Worm (Caenorhabditis elegans) whole organism, L4 larva: Measurements from ENCODE around the gene hil-6.

Experiments
- F26F4.8 ChIP-seq: fragments of 200-800 bp; sonication (Bioruptor generic); conservative IDR thresholded peaks from 2 replicates; pipeline ENCODE4 v1.3.6; 2022; ENCODE audit warnings: missing genetic modification characterization, missing compliant biosample characterization
- T26A8.4 ChIP-seq: fragments of 200-800 bp; sonication (Bioruptor generic); IDR thresholded peaks from 2 replicates; pipeline ENCODE4 v1.3.6; 2022; ENCODE audit warnings: missing genetic modification characterization, missing compliant biosample characterization
- Y75B8A.6 ChIP-seq: fragments of 200-800 bp; sonication (Bioruptor generic); IDR thresholded peaks from 2 replicates; pipeline ENCODE4 v1.3.6; 2022; ENCODE audit warnings: missing genetic modification reagents, missing genetic modification characterization, missing compliant biosample characterization
- ZK337.2 ChIP-seq: fragments of 200-800 bp; sonication (Bioruptor generic); IDR thresholded peaks from 2 replicates; pipeline ENCODE4 v1.3.6; 2022; ENCODE audit warnings: missing genetic modification reagents, missing genetic modification characterization, missing compliant biosample characterization
- ZK546.5 ChIP-seq, 2 experiments: sonication (generic microtip); optimal IDR thresholded peaks; 2 replicates each; lab custom pipeline; 2017; ENCODE audit warnings: missing biosample characterization in 2 of 2, missing genetic modification characterization in 2 of 2
- aha-1 ChIP-seq: fragments of 150-350 bp; peaks from one replicate; lab custom pipeline; 2014; ENCODE audit warnings: missing biosample characterization, missing genetic modification characterization
- arid-1 ChIP-seq: fragments of 200-800 bp; sonication (Bioruptor generic); conservative IDR thresholded peaks from 2 replicates; pipeline ENCODE4 v1.3.6; 2022; ENCODE audit warnings: missing genetic modification reagents, missing genetic modification characterization, missing compliant biosample characterization
- ces-1 ChIP-seq: fragments of 150-350 bp; sonication (generic microtip); optimal IDR thresholded peaks from 4 replicates; lab custom pipeline; 2014; ENCODE audit warnings: missing biosample characterization, missing genetic modification reagents, missing genetic modification characterization
- daf-16 ChIP-seq, 3 experiments: sonication (generic microtip); optimal IDR thresholded peaks; 2 replicates each; lab custom pipeline; 2016 to 2017; ENCODE audit warnings: missing genetic modification characterization in 3 of 3, missing genetic modification reagents in 3 of 3, mild to moderate bottlenecking in 2 of 3, missing compliant biosample characterization in 2 of 3, missing biosample characterization in 1 of 3, moderate library complexity in 1 of 3
- dmd-6 ChIP-seq: fragments of 200-800 bp; sonication (Bioruptor generic); IDR thresholded peaks from 2 replicates; pipeline ENCODE4 v1.3.6; 2022; ENCODE audit warnings: missing genetic modification reagents, missing genetic modification characterization, missing compliant biosample characterization
- dmd-8 ChIP-seq: fragments of 200-800 bp; sonication (Bioruptor generic); IDR thresholded peaks from 2 replicates; pipeline ENCODE4 v1.3.6; 2022; ENCODE audit warnings: missing genetic modification characterization, missing compliant biosample characterization
- dmd-9 ChIP-seq: fragments of 200-800 bp; sonication (Bioruptor generic); IDR thresholded peaks from 2 replicates; pipeline ENCODE4 v1.3.6; 2022; ENCODE audit warnings: missing genetic modification reagents, missing genetic modification characterization, missing compliant biosample characterization
- dpl-1 ChIP-seq: fragments of 150-350 bp; optimal IDR thresholded peaks from 2 replicates; lab custom pipeline; 2014; ENCODE audit warnings: missing biosample characterization, missing genetic modification reagents, missing genetic modification characterization
- dve-1 ChIP-seq: sonication (generic microtip); optimal IDR thresholded peaks from 2 replicates; lab custom pipeline; 2017; ENCODE audit warnings: antibody characterized with exemption, mild to moderate bottlenecking, missing genetic modification characterization, missing compliant biosample characterization; ENCODE audit not compliant: insufficient read depth
- fos-1 ChIP-seq: fragments of 150-350 bp; optimal IDR thresholded peaks from 2 replicates; lab custom pipeline; 2014; ENCODE audit warnings: missing biosample characterization, missing genetic modification characterization
- gei-8 ChIP-seq: fragments of 200-800 bp; sonication (Bioruptor generic); optimal IDR thresholded peaks from 2 replicates; lab custom pipeline; 2018; ENCODE audit warnings: mild to moderate bottlenecking, missing genetic modification characterization, missing compliant biosample characterization
- lin-13 ChIP-seq: fragments of 150-350 bp; optimal IDR thresholded peaks from 2 replicates; lab custom pipeline; 2014; ENCODE audit warnings: missing biosample characterization, missing genetic modification reagents, missing genetic modification characterization
- lin-15B ChIP-seq: fragments of 150-350 bp; sonication (generic microtip); optimal IDR thresholded peaks from 3 replicates; lab custom pipeline; 2014; ENCODE audit warnings: missing biosample characterization, missing genetic modification characterization
- madf-5 ChIP-seq, 2 experiments: fragments of 200-800 bp; sonication (Bioruptor generic); IDR thresholded peaks; 2 replicates each; pipeline ENCODE4 v1.3.6; 2022; ENCODE audit warnings: missing compliant biosample characterization in 2 of 2, missing genetic modification characterization in 2 of 2
- madf-9 ChIP-seq: fragments of 200-800 bp; sonication (Bioruptor generic); conservative IDR thresholded peaks from 2 replicates; pipeline ENCODE4 v1.3.6; 2022; ENCODE audit warnings: missing genetic modification reagents, missing genetic modification characterization, missing compliant biosample characterization
- mdl-1 ChIP-seq, 2 experiments: fragments of 150-350 bp in 1 of 2; sonication (generic microtip) in 1 of 2; optimal IDR thresholded peaks; 2 replicates each; lab custom pipeline; 2014 to 2017; ENCODE audit warnings: missing biosample characterization in 2 of 2, missing genetic modification characterization in 2 of 2
- mxl-2 ChIP-seq: fragments of 200-800 bp; sonication (Bioruptor generic); conservative IDR thresholded peaks from 2 replicates; pipeline ENCODE4 v1.3.6; 2022; ENCODE audit warnings: missing genetic modification reagents, missing genetic modification characterization, missing compliant biosample characterization
- nhr-102 ChIP-seq: sonication (generic microtip); optimal IDR thresholded peaks from 2 replicates; lab custom pipeline; 2016; ENCODE audit warnings: mild to moderate bottlenecking, missing genetic modification characterization, moderate library complexity, missing compliant biosample characterization
- nhr-11 ChIP-seq: fragments of 150-350 bp; optimal IDR thresholded peaks from 2 replicates; lab custom pipeline; 2014; ENCODE audit warnings: missing biosample characterization, missing genetic modification characterization
- nhr-6 ChIP-seq: fragments of 150-350 bp; optimal IDR thresholded peaks from 2 replicates; lab custom pipeline; 2014; ENCODE audit warnings: missing biosample characterization, missing genetic modification characterization
- nhr-76 ChIP-seq: fragments of 150-350 bp; optimal IDR thresholded peaks from 2 replicates; lab custom pipeline; 2014; ENCODE audit warnings: missing biosample characterization, missing genetic modification characterization
- pha-4 ChIP-seq, 2 experiments: fragments of 150-350 bp in 1 of 2; fragments of 200-800 bp in 1 of 2; sonication (Bioruptor generic) in 1 of 2; IDR thresholded peaks in 1 of 2; optimal IDR thresholded peaks in 1 of 2; 2 replicates each; pipeline versions ENCODE4 v1.3.6 to Lab custom; 2014 to 2022; ENCODE audit warnings: missing genetic modification characterization in 2 of 2, missing genetic modification reagents in 2 of 2, missing biosample characterization in 1 of 2, missing compliant biosample characterization in 1 of 2
- saeg-2 ChIP-seq: fragments of 200-800 bp; sonication (Bioruptor generic); IDR thresholded peaks from 2 replicates; pipeline ENCODE4 v1.3.6; 2022; ENCODE audit warnings: missing genetic modification reagents, missing genetic modification characterization, missing compliant biosample characterization
- set-16 ChIP-seq: fragments of 200-800 bp; sonication (Bioruptor generic); IDR thresholded peaks from 2 replicates; pipeline ENCODE4 v1.3.6; 2022; ENCODE audit warnings: missing genetic modification reagents, missing genetic modification characterization, missing compliant biosample characterization
- spr-1 ChIP-seq: sonication (generic microtip); optimal IDR thresholded peaks from 2 replicates; lab custom pipeline; 2016; ENCODE audit warnings: mild to moderate bottlenecking, missing genetic modification characterization, missing compliant biosample characterization
- unc-62 ChIP-seq, 3 experiments: fragments of 150-350 bp in 1 of 3; sonication (generic microtip); optimal IDR thresholded peaks in 2 of 3; peaks in 1 of 3; 1 replicate in 1 of 3; 2 replicates in 2 of 3; lab custom pipeline; 2014 to 2017; ENCODE audit warnings: missing biosample characterization in 3 of 3, missing genetic modification characterization in 3 of 3, missing genetic modification reagents in 3 of 3, missing genotype in 1 of 3
- vab-7 ChIP-seq: fragments of 200-800 bp; sonication (Bioruptor generic); IDR thresholded peaks from 2 replicates; pipeline ENCODE4 v1.3.6; 2022; ENCODE audit warnings: missing genetic modification reagents, missing genetic modification characterization, missing compliant biosample characterization
- zfp-3 ChIP-seq: fragments of 200-800 bp; sonication (Bioruptor generic); conservative IDR thresholded peaks from 2 replicates; pipeline ENCODE4 v1.3.6; 2022; ENCODE audit warnings: missing genetic modification reagents, missing genetic modification characterization, missing compliant biosample characterization
- ztf-7 ChIP-seq: fragments of 150-350 bp; optimal IDR thresholded peaks from 2 replicates; lab custom pipeline; 2014; ENCODE audit warnings: missing biosample characterization, missing genetic modification characterization

Gene hil-6

DNA sequence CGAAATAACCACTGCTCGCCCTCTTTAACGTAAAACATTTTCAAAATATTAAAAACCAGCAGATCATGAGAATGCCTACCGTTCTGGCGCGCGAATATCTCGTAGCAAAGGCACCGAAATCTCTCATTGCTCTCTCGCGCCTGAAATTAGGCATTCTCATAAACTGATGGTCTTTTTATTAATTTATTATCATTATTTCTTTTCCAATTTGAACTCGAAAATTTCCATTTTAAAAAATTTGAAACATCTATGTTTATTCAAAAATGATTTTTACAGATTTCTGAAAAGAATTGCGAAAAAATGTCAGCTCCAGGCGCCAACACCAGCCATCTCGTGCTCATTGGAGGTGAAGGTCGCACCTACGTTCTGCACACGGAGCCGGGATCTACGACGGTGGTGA, 1.5 kb downstream of the hil-6 start, which contains the start of gene F59A7.12:
TSS of gene F59A7.12 (plus strand) at position 301 of the 400 bp plus-strand sequence.
- TF ChIP-seq lin-13 (GFP tag; lab: Kevin White, UChicago) (no peak), set-16 (GFP tag; lab: Robert Waterston, UW) (peak; percentile 62)
- TF ChIP-seq, all 104 proteins: peak for 1

DNA sequence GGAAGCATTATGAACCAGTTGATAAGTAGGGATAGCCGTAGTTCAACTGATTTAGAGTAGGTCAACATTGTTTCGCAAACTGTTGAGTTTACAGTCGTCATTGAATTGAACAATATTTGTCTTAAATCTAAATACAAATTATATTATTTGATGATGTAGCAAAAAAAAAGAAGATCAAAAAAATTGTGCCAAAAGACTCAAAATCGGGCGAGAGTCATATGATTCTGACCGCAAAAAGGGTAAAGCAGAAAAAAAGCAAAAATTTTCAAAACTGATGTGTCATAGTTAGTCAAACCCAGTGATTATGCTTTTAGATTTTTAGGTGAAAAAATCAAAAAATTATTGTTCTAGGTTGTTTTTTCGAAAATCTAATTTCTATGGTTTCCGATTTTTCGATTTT, 3.6 kb downstream of the hil-6 start, which contains the start of gene srab-13:
TSS of gene srab-13 (minus strand) at position 101 of the 400 bp plus-strand sequence.
- TF ChIP-seq spr-1 (tag; lab: Kevin White, UChicago) (no peak), ces-1 (GFP tag; lab: Kevin White, UChicago) (no peak), daf-16 (GFP tag; optimal IDR thresholded peaks at IDR 0.05; lab: Kevin White, UChicago) (no peak), daf-16 (tag; optimal IDR thresholded peaks at IDR 0.05; lab: Kevin White, UChicago) (no peak), dve-1 (tag; lab: Kevin White, UChicago) (no peak), madf-9 (no peak)

DNA sequence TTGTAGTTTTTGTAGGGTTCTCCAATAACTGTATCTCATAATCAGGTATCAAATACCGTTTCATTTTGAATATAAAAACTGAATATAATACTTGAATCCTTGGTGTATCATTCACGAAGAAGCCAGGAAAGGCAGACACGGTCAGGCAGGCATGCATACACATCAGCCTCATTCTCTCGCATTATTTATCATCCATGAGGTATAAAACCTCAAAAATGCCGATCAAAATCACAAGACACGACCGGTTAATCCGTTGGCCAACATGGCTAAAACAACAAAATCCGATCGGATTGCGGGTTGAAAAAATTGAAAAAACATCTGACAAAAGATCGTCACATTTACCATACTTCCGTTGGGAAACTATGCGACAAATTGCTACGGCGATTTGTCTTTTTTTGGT, 9.0 kb downstream of the hil-6 start, which contains the start of gene F59A7.5:
TSS of gene F59A7.5 (plus strand) at position 301 of the 400 bp plus-strand sequence.
- TF ChIP-seq unc-62 (GFP tag; optimal IDR thresholded peaks at IDR 0.05 in 1 of 2; lab: Kevin White, UChicago) (peak in 1 of 2 experiments; percentile 13), unc-62 (tag; optimal IDR thresholded peaks at IDR 0.05; lab: Kevin White, UChicago) (no peak), fos-1 (tag; lab: Kevin White, UChicago) (no peak)

DNA sequence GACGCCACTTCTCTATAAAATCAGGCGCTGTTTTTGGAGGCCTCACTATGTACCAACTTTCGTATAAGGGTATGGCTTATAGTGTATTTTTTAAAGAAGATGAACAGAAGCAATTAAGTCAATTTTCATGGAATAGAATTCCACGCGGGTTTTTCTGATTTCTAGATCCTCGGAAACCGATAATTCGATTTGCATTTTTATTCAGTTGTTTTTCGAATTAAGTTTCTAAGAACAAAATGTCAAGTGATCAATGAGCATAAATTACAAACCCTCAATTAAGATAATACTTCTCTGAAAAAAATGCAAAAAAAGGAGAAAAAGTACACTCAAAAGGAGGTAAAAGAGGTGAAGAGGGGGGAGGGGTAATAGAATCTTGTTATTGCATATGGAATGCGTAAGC, 10.1 kb downstream of the hil-6 start:
- no peak for TF ChIP-seq mdl-1 (tag; optimal IDR thresholded peaks at IDR 0.05; lab: Kevin White, UChicago)
- no peak for TF ChIP-seq dmd-8 (GFP tag; lab: Robert Waterston, UW)
- no peak for TF ChIP-seq dmd-6 (GFP tag; lab: Robert Waterston, UW)

DNA sequence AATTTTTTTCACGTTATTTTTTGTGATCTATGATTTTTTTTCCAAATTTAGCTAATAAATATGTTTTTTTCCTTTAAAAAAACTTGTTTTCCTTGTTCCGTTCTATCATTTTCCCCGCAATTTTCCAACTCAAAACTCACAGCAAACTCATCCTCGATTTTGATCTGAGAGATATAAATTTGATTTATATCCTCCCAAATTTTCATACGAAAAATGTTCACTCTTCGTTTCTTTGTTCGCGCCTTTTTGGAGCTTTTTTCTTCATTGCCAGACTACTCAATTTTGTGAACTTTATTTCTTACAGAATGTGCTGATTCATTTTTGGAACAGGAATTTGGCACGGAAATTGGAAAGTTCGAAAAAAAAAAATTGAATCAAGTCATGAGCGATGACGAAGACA, 12.7 kb downstream of the hil-6 start, which contains the start of gene F59A7.14:
TSS of gene F59A7.14 (plus strand) at position 301 of the 400 bp plus-strand sequence.
- TF ChIP-seq nhr-76 (tag; lab: Kevin White, UChicago) (no peak), zfp-3 (no peak), lin-15B (no peak), ces-1 (GFP tag; lab: Kevin White, UChicago) (no peak), nhr-102 (tag; lab: Kevin White, UChicago) (no peak), madf-5 (GFP tag; IDR thresholded peaks at IDR 0.05; lab: Robert Waterston, UW) (no peak), unc-62 (GFP tag; optimal IDR thresholded peaks at IDR 0.05 in 1 of 2; lab: Kevin White, UChicago) (no peak), unc-62 (tag; optimal IDR thresholded peaks at IDR 0.05; lab: Kevin White, UChicago) (no peak), ZK546.5 (tag; optimal IDR thresholded peaks at IDR 0.05; lab: Kevin White, UChicago) (no peak), nhr-6 (tag; lab: Kevin White, UChicago) (no peak), aha-1 (tag; lab: Kevin White, UChicago) (no peak), dmd-9 (GFP tag; lab: Robert Waterston, UW) (no peak), dmd-8 (GFP tag; lab: Robert Waterston, UW) (no peak), saeg-2 (GFP tag; lab: Robert Waterston, UW) (no peak), ztf-7 (tag; lab: Kevin White, UChicago) (no peak), mxl-2 (no peak), nhr-11 (tag; lab: Kevin White, UChicago) (no peak)
- TF ChIP-seq, all 104 proteins: peak for 0

DNA sequence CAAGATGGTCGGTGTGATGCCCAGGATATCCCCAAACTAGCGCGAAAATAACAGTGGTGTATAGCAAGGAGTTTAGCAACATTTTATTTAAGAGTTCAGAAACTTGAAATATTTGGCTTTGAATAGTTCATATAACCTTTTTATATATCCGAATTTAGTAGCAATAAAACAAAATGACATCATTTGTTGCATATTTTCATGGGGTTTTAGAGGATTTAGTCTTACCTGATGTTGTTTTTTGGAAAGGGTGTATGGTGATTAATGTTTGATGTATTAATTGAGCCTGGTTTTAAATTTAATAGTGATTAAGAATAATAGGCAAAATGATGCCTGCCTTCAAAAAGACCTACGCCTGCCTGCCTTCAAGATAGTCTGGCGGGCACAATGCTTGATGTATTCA, 14.9 kb downstream of the hil-6 start, which contains the start of gene F59A7.2:
TSS of gene F59A7.2 (minus strand) at position 101 of the 400 bp plus-strand sequence.
- TF ChIP-seq aha-1 (tag; lab: Kevin White, UChicago) (peak; percentile 16), arid-1 (GFP tag; lab: Robert Waterston, UW) (no peak)

DNA sequence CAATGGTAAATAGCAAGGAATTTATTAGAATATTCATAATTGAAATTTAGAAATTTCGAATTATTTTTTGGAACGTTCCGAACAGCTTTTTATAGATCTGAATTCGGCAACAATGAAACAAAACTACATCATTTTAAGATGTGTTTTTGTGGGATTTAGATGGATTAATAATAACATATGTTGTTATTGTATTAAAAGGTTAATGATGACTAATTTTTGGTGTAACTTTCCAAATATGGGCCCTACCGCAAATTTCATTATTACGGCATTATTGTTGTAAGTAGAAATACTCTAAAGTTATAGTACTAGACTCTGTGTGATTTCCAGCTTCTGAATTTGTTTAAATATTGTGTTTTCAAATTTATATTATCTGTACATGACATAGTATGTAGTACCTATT, 17.5 kb downstream of the hil-6 start, which contains the start of gene F59A7.11:
TSS of gene F59A7.11 (minus strand) at position 101 of the 400 bp plus-strand sequence.
- TF ChIP-seq T26A8.4 (GFP tag; lab: Robert Waterston, UW) (no peak), dmd-9 (GFP tag; lab: Robert Waterston, UW) (no peak), aha-1 (tag; lab: Kevin White, UChicago) (no peak), F26F4.8 (GFP tag; lab: Robert Waterston, UW) (no peak), ZK337.2 (GFP tag; lab: Robert Waterston, UW) (no peak), gei-8 (no peak), pha-4 (GFP tag; IDR thresholded peaks at IDR 0.05; lab: Robert Waterston, UW) (no peak), pha-4 (tag; optimal IDR thresholded peaks at IDR 0.05; lab: Kevin White, UChicago) (no peak), dpl-1 (no peak), vab-7 (GFP tag; lab: Robert Waterston, UW) (no peak), spr-1 (tag; lab: Kevin White, UChicago) (no peak), daf-16 (GFP tag; optimal IDR thresholded peaks at IDR 0.05; lab: Kevin White, UChicago) (no peak), daf-16 (tag; optimal IDR thresholded peaks at IDR 0.05; lab: Kevin White, UChicago) (no peak), Y75B8A.6 (no peak)
